Fruit fly (Drosophila melanogaster) whole organism, embryonic: ENCODE results near the gene Spx.

Experiments
- BEAF-32 ChIP-seq: fragments of 200-800 bp; sonication (Bioruptor generic); optimal IDR thresholded peaks from 3 replicates; lab custom pipeline; 2017; ENCODE audit warnings: missing biosample characterization, missing genetic modification characterization, mild to moderate bottlenecking, moderate library complexity, missing genetic modification reagents
- Bdp1 ChIP-seq: fragments of 200-800 bp; sonication (Bioruptor generic); optimal IDR thresholded peaks from 3 replicates; lab custom pipeline; 2016; ENCODE audit warnings: missing biosample characterization, missing genetic modification characterization
- CG1024 ChIP-seq: fragments of 200-800 bp; sonication (Bioruptor generic); IDR thresholded peaks from 2 replicates; pipeline ENCODE4 v1.3.6; 2022; ENCODE audit warnings: missing biosample characterization, missing genetic modification characterization
- CG14667 ChIP-seq: fragments of 200-800 bp; sonication (Bioruptor generic); IDR thresholded peaks from 2 replicates; pipeline ENCODE4 v1.3.6; 2022; ENCODE audit warnings: missing biosample characterization, missing genetic modification characterization
- CG15479 ChIP-seq: fragments of 200-800 bp; sonication (Bioruptor generic); optimal IDR thresholded peaks from 3 replicates; lab custom pipeline; 2019; ENCODE audit warnings: missing biosample characterization, mild to moderate bottlenecking, missing genetic modification characterization, moderate library complexity
- CG16813 ChIP-seq: fragments of 200-800 bp; sonication (Bioruptor generic); IDR thresholded peaks from 3 replicates; pipeline ENCODE4 v1.3.6; 2022; ENCODE audit warnings: missing biosample characterization, missing genetic modification characterization; ENCODE audit not compliant: partially characterized antibody
- CG17829 ChIP-seq: fragments of 200-800 bp; optimal IDR thresholded peaks from 2 replicates; lab custom pipeline; 2019; ENCODE audit warnings: missing biosample characterization, mild to moderate bottlenecking, missing genetic modification characterization, moderate library complexity
- CG18011 ChIP-seq: fragments of 200-800 bp; sonication (Bioruptor generic); optimal IDR thresholded peaks from 2 replicates; lab custom pipeline; 2017; ENCODE audit warnings: missing biosample characterization, missing genetic modification characterization, mild to moderate bottlenecking, moderate library complexity, missing genotype
- CG2875 ChIP-seq: fragments of 200-800 bp; sonication (Bioruptor generic); optimal IDR thresholded peaks from 2 replicates; lab custom pipeline; 2017; ENCODE audit warnings: missing biosample characterization, mild to moderate bottlenecking, missing genetic modification characterization, missing genetic modification reagents
- CG32772 ChIP-seq: fragments of 200-800 bp; sonication (Bioruptor generic); IDR thresholded peaks from 2 replicates; pipeline ENCODE4 v1.3.6; 2022; ENCODE audit warnings: missing biosample characterization, missing genetic modification characterization
- CG33213 ChIP-seq: fragments of 200-800 bp; sonication (Bioruptor generic); optimal IDR thresholded peaks from 3 replicates; lab custom pipeline; 2016; ENCODE audit warnings: missing biosample characterization, missing genetic modification characterization
- CG4360 ChIP-seq: fragments of 200-800 bp; sonication (Bioruptor generic); IDR thresholded peaks from 2 replicates; pipeline ENCODE4 v1.3.6; 2022; ENCODE audit warnings: missing biosample characterization, missing genetic modification characterization
- CG9797 ChIP-seq: fragments of 200-800 bp; sonication (Bioruptor generic); optimal IDR thresholded peaks from 3 replicates; lab custom pipeline; 2018; ENCODE audit warnings: missing biosample characterization, mild to moderate bottlenecking, missing genetic modification characterization
- CTCF ChIP-seq: fragments of 200-800 bp; sonication (Bioruptor generic); optimal IDR thresholded peaks from 2 replicates; lab custom pipeline; 2017; ENCODE audit warnings: missing biosample characterization, mild to moderate bottlenecking, missing genetic modification characterization, moderate library complexity
- Dek ChIP-seq: fragments of 200-800 bp; sonication (Bioruptor generic); optimal IDR thresholded peaks from 3 replicates; lab custom pipeline; 2019; ENCODE audit warnings: missing biosample characterization, mild to moderate bottlenecking, missing genetic modification characterization, moderate library complexity
- HLH4C ChIP-seq: fragments of 200-800 bp; sonication (Bioruptor generic); IDR thresholded peaks from 3 replicates; pipeline ENCODE4 v1.3.6; 2022; ENCODE audit warnings: missing biosample characterization, missing genetic modification characterization; ENCODE audit not compliant: partially characterized antibody
- Hr78 ChIP-seq, 2 experiments: fragments of 200-800 bp in 1 of 2; fragments of >200 bp in 1 of 2; sonication (Bioruptor generic) in 1 of 2; optimal IDR thresholded peaks; 2 replicates each; lab custom pipeline; 2017 to 2019; ENCODE audit warnings: missing biosample characterization in 2 of 2, missing genetic modification characterization in 2 of 2, mild to moderate bottlenecking in 1 of 2, moderate library complexity in 1 of 2
- Hsf ChIP-seq: fragments of 200-800 bp; sonication (Bioruptor generic); optimal IDR thresholded peaks from 3 replicates; lab custom pipeline; 2016; ENCODE audit warnings: missing biosample characterization, missing genetic modification characterization
- Jarid2 ChIP-seq: fragments of 200-800 bp; sonication (Bioruptor generic); optimal IDR thresholded peaks from 3 replicates; lab custom pipeline; 2017; ENCODE audit warnings: mild to moderate bottlenecking, missing biosample characterization, missing genetic modification reagents, missing genetic modification characterization
- Meics ChIP-seq: fragments of 200-800 bp; sonication (Bioruptor generic); optimal IDR thresholded peaks from 2 replicates; lab custom pipeline; 2017; ENCODE audit warnings: missing biosample characterization, mild to moderate bottlenecking, missing genetic modification characterization
- Pdp1 ChIP-seq, 2 experiments: fragments of 200-800 bp; sonication (Bioruptor generic); optimal IDR thresholded peaks; 3 replicates each; lab custom pipeline; 2016; ENCODE audit warnings: missing biosample characterization in 2 of 2, missing genetic modification characterization in 2 of 2, mild to moderate bottlenecking in 1 of 2, moderate library complexity in 1 of 2
- Six4 ChIP-seq: fragments of 200-800 bp; sonication (Bioruptor generic); optimal IDR thresholded peaks from 2 replicates; lab custom pipeline; 2016; ENCODE audit warnings: missing biosample characterization, missing genetic modification characterization
- Sry-δ ChIP-seq: fragments of 200-800 bp; sonication (Bioruptor generic); optimal IDR thresholded peaks from 2 replicates; lab custom pipeline; 2016; ENCODE audit warnings: missing biosample characterization, missing genetic modification characterization
- ac ChIP-seq: fragments of 200-800 bp; sonication (Bioruptor generic); optimal IDR thresholded peaks from 3 replicates; lab custom pipeline; 2017; ENCODE audit warnings: missing biosample characterization, mild to moderate bottlenecking, missing genetic modification characterization
- ato ChIP-seq: fragments of 200-800 bp; sonication (Bioruptor generic); IDR thresholded peaks from 2 replicates; pipeline ENCODE4 v1.3.6; 2022; ENCODE audit warnings: missing biosample characterization, missing genetic modification characterization; ENCODE audit not compliant: partially characterized antibody
- bowl ChIP-seq: fragments of 200-800 bp; sonication (Bioruptor generic); IDR thresholded peaks from 2 replicates; pipeline ENCODE4 v1.3.6; 2022; ENCODE audit warnings: missing biosample characterization, missing genetic modification characterization
- corto ChIP-seq: fragments of 200-800 bp; sonication (Bioruptor generic); optimal IDR thresholded peaks from 2 replicates; lab custom pipeline; 2016; ENCODE audit warnings: missing biosample characterization, mild to moderate bottlenecking, missing genetic modification characterization, moderate library complexity
- cwo ChIP-seq: fragments of 200-800 bp; sonication (Bioruptor generic); optimal IDR thresholded peaks from 3 replicates; lab custom pipeline; 2017; ENCODE audit warnings: missing biosample characterization, missing genetic modification characterization, mild to moderate bottlenecking, moderate library complexity, missing genetic modification reagents
- dpn ChIP-seq, 2 experiments: fragments of 200-800 bp; sonication (Bioruptor generic); optimal IDR thresholded peaks; 3 replicates each; lab custom pipeline; 2016; ENCODE audit warnings: missing biosample characterization in 2 of 2, missing genetic modification characterization in 2 of 2
- exex ChIP-seq: fragments of 200-800 bp; sonication (Bioruptor generic); optimal IDR thresholded peaks from 4 replicates; lab custom pipeline; 2018; ENCODE audit warnings: missing biosample characterization, mild to moderate bottlenecking, missing genetic modification characterization, moderate library complexity
- ftz-f1 ChIP-seq: fragments of 200-800 bp; sonication (Bioruptor generic); optimal IDR thresholded peaks from 2 replicates; lab custom pipeline; 2016; ENCODE audit warnings: missing biosample characterization, missing genetic modification characterization
- gcm2 ChIP-seq: fragments of 200-800 bp; sonication (Bioruptor generic); optimal IDR thresholded peaks from 2 replicates; lab custom pipeline; 2016; ENCODE audit warnings: missing biosample characterization, missing genetic modification characterization
- gem ChIP-seq: fragments of 200-800 bp; sonication (Bioruptor generic); optimal IDR thresholded peaks from 2 replicates; lab custom pipeline; 2019; ENCODE audit warnings: missing biosample characterization, mild to moderate bottlenecking, missing genetic modification characterization, moderate library complexity
- gfzf ChIP-seq: fragments of 200-800 bp; sonication (Bioruptor generic); optimal IDR thresholded peaks from 2 replicates; lab custom pipeline; 2016; ENCODE audit warnings: missing biosample characterization, mild to moderate bottlenecking, missing genetic modification characterization, moderate library complexity
- gro ChIP-seq: fragments of 200-800 bp; sonication (Bioruptor generic); optimal IDR thresholded peaks from 2 replicates; lab custom pipeline; 2016; ENCODE audit warnings: missing biosample characterization, missing genetic modification characterization
- inv ChIP-seq: fragments of 200-800 bp; sonication (Bioruptor generic); IDR thresholded peaks from 2 replicates; pipeline ENCODE4 v1.3.6; 2022; ENCODE audit warnings: missing biosample characterization, missing genetic modification characterization; ENCODE audit not compliant: partially characterized antibody
- lab ChIP-seq: fragments of 200-800 bp; sonication (Bioruptor generic); optimal IDR thresholded peaks from 3 replicates; lab custom pipeline; 2017; ENCODE audit warnings: missing biosample characterization, missing genetic modification characterization, mild to moderate bottlenecking, moderate library complexity, missing genetic modification reagents
- mirr ChIP-seq: fragments of 200-800 bp; sonication (Bioruptor generic); optimal IDR thresholded peaks from 3 replicates; lab custom pipeline; 2018; ENCODE audit warnings: missing biosample characterization, mild to moderate bottlenecking, missing genetic modification characterization
- mld ChIP-seq: fragments of 200-800 bp; sonication (Bioruptor generic); IDR thresholded peaks from 3 replicates; pipeline ENCODE4 v1.3.6; 2022; ENCODE audit warnings: missing biosample characterization, missing genetic modification characterization; ENCODE audit not compliant: partially characterized antibody
- org-1 ChIP-seq: fragments of 200-800 bp; sonication (Bioruptor generic); optimal IDR thresholded peaks from 2 replicates; lab custom pipeline; 2017; ENCODE audit warnings: missing biosample characterization, missing genetic modification characterization
- peb ChIP-seq: fragments of 200-800 bp; sonication (Bioruptor generic); IDR thresholded peaks from 2 replicates; pipeline ENCODE4 v1.3.6; 2022; ENCODE audit warnings: missing biosample characterization, missing genetic modification characterization
- pum ChIP-seq: fragments of 200-800 bp; sonication (Bioruptor generic); optimal IDR thresholded peaks from 2 replicates; lab custom pipeline; 2016; ENCODE audit warnings: missing biosample characterization, missing genetic modification characterization
- rib ChIP-seq: fragments of 200-800 bp; sonication (Bioruptor generic); IDR thresholded peaks from 2 replicates; pipeline ENCODE4 v1.3.6; 2022; ENCODE audit warnings: missing biosample characterization, missing genetic modification characterization
- run ChIP-seq: fragments of 200-800 bp; sonication (Bioruptor generic); optimal IDR thresholded peaks from 3 replicates; lab custom pipeline; 2018; ENCODE audit warnings: missing biosample characterization, mild to moderate bottlenecking, missing genetic modification characterization
- sqz ChIP-seq: fragments of 200-800 bp; sonication (Bioruptor generic); optimal IDR thresholded peaks from 3 replicates; lab custom pipeline; 2018; ENCODE audit warnings: missing biosample characterization, mild to moderate bottlenecking, missing genetic modification characterization
- sug ChIP-seq: fragments of 200-800 bp; optimal IDR thresholded peaks from 2 replicates; lab custom pipeline; 2019; ENCODE audit warnings: missing biosample characterization, mild to moderate bottlenecking, missing genetic modification characterization, moderate library complexity
- wek ChIP-seq: fragments of 200-800 bp; sonication (Bioruptor generic); optimal IDR thresholded peaks from 3 replicates; lab custom pipeline; 2018; ENCODE audit warnings: missing biosample characterization, mild to moderate bottlenecking, missing genetic modification characterization, moderate library complexity
- zen2 ChIP-seq: fragments of 200-800 bp; sonication (Bioruptor generic); IDR thresholded peaks from 3 replicates; pipeline ENCODE4 v1.3.6; 2022; ENCODE audit warnings: missing biosample characterization, missing genetic modification characterization; ENCODE audit not compliant: partially characterized antibody
- zf30C ChIP-seq: fragments of 200-800 bp; sonication (Bioruptor generic); optimal IDR thresholded peaks from 3 replicates; lab custom pipeline; 2018; ENCODE audit warnings: missing biosample characterization, mild to moderate bottlenecking, missing genetic modification characterization

Spx gene

dm6 chrX:6259696-6260095 is 4.1 kb downstream of the Spx start:
- TF ChIP-seq sqz (GFP tag; lab: Kevin White, UChicago) (no peak), sug (tag; lab: Kevin White, UChicago) (peak; percentile 3), mirr (GFP tag; lab: Kevin White, UChicago) (peak; percentile 66), lab (GFP tag; lab: Kevin White, UChicago) (no peak), exex (peak; percentile 37), Pdp1 (GFP tag; optimal IDR thresholded peaks at IDR 0.05; lab: Kevin White, UChicago) (peak in 1 of 2 experiments; percentile 73), peb (no peak), inv (GFP tag; lab: Robert Waterston, UW) (no peak), gem (no peak), CG17829 (tag; lab: Kevin White, UChicago) (no peak), CG33213 (GFP tag; lab: Kevin White, UChicago) (no peak), Dek (no peak)

- TF ChIP-seq Sry-δ (GFP tag; lab: Kevin White, UChicago), result peak; percentile 90
- TF ChIP-seq CG14667 (GFP tag; lab: Robert Waterston, UW), result no peak
- peak; percentile 85 for TF ChIP-seq BEAF-32
- peak; percentile 67; the same call in 1 of the 3 replicates for TF ChIP-seq mld (GFP tag; lab: Robert Waterston, UW)
- no peak for TF ChIP-seq Hr78 (GFP tag; optimal IDR thresholded peaks at IDR 0.05; lab: Kevin White, UChicago)
- TF ChIP-seq gfzf (GFP tag; lab: Kevin White, UChicago), result no peak
- peak; percentile 76 for TF ChIP-seq inv (GFP tag; lab: Robert Waterston, UW)
- TF ChIP-seq CG15479, result no peak
- peak; percentile 85 for TF ChIP-seq CG16813 (GFP tag; lab: Robert Waterston, UW)
- no peak for TF ChIP-seq run
- no peak for TF ChIP-seq Jarid2
- no peak for TF ChIP-seq org-1 (GFP tag; lab: Kevin White, UChicago)
- no peak for TF ChIP-seq CG9797 (GFP tag; lab: Kevin White, UChicago)
- no peak for TF ChIP-seq corto (GFP tag; lab: Kevin White, UChicago)
- no peak for TF ChIP-seq CTCF (GFP tag; lab: Kevin White, UChicago)
- peak; percentile 74 for TF ChIP-seq HLH4C (GFP tag; lab: Robert Waterston, UW)
- no peak for TF ChIP-seq CG18011
- peak; percentile 72 for TF ChIP-seq zen2 (GFP tag; lab: Robert Waterston, UW)
- no peak for TF ChIP-seq Six4 (GFP tag; lab: Kevin White, UChicago)
- TF ChIP-seq CG2875, result no peak
- TF ChIP-seq gcm2 (GFP tag; lab: Kevin White, UChicago), result no peak
- no peak for TF ChIP-seq CG4360 (GFP tag; lab: Robert Waterston, UW)
- no peak for TF ChIP-seq dpn (GFP tag; optimal IDR thresholded peaks at IDR 0.05; lab: Kevin White, UChicago)
- TF ChIP-seq bowl, result no peak
- TF ChIP-seq Bdp1 (GFP tag; lab: Kevin White, UChicago), result no peak
- no peak for TF ChIP-seq CG32772 (GFP tag; lab: Robert Waterston, UW)
- no peak for TF ChIP-seq wek
- TF ChIP-seq zf30C, result no peak
- TF ChIP-seq ftz-f1, result no peak
- TF ChIP-seq CG1024 (GFP tag; lab: Robert Waterston, UW), result no peak
- TF ChIP-seq CG17829 (tag; lab: Kevin White, UChicago), result no peak
- TF ChIP-seq Meics, result no peak
- peak; percentile 50; the same call in 1 of the 2 replicates for TF ChIP-seq ato (GFP tag; lab: Robert Waterston, UW)
- TF ChIP-seq Hsf (GFP tag; lab: Kevin White, UChicago), result no peak
- TF ChIP-seq pum (GFP tag; lab: Kevin White, UChicago), result no peak
- no peak for TF ChIP-seq ac
- no peak for TF ChIP-seq gro
- no peak for TF ChIP-seq cwo (GFP tag; lab: Kevin White, UChicago)
- TF ChIP-seq rib (GFP tag; lab: Robert Waterston, UW), result no peak
Measured at dm6 chrX:6260900-6261299, 5.3 kb downstream of the Spx start, which contains the start of gene Josd. TSS of gene Josd (plus strand) at chrX:6261169.
